Fruit fly (Drosophila melanogaster): ENCODE results near the gene CG4592.
A peak's percentile ranks its signal among the peaks of the same experiment; 100 is the strongest.

CG4592 gene

DNA sequence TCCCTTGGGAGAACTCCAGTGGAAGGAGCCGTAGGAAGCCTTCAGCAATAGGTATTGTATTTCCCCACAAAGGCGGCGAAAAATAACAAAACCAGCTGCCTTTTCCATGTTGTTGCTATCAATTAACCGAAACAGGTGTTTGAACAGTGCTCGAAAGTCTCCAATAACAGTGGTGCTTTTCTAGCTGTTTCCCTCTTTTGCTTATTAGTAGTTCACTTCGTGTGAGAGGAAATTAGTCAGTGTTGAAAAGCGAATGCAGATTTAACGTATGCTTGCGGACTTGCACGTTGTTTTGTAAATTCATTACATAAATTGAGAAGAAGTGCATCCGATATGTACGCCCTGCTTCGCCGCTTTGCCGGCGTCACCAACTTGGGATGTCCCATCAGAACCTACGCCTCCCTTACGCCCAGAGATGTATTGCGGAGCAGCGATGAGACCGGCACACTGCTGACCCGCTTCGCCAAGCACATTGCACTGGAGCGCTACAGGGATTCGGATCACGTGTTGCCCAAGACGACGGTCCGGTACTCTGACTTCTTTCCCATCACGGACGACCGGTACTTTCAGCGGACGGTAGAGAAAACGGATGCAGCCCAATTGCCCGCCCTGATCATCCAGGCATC lies 17.3 kb downstream of the CG4592 start, which contains the start of the genes Datp and CG4619 (continued):
- no peak for TF ChIP-seq bsh (GFP tag; optimal IDR thresholded peaks at IDR 0.05)
- no peak for TF ChIP-seq cg (GFP tag; optimal IDR thresholded peaks at IDR 0.05)
- TF ChIP-seq Oli (tag; optimal IDR thresholded peaks at IDR 0.05), result no peak
- TF ChIP-seq CG2712 (tag; optimal IDR thresholded peaks at IDR 0.05), result peak; percentile 16
- TF ChIP-seq CG16815 (GFP tag; optimal IDR thresholded peaks at IDR 0.05), result no peak
- peak; percentile 31 for TF ChIP-seq CG34376 (GFP tag; optimal IDR thresholded peaks at IDR 0.05)
- peak; percentile 69 for TF ChIP-seq fu2 (GFP tag; optimal IDR thresholded peaks at IDR 0.05)
- peak in 1 of 2 experiments; percentile 87 for TF ChIP-seq crp (GFP tag; optimal IDR thresholded peaks at IDR 0.05)
- no peak for TF ChIP-seq CG12104 (GFP tag; optimal IDR thresholded peaks at IDR 0.05)
- TF ChIP-seq CG6272 (GFP tag; IDR thresholded peaks at IDR 0.05), result no peak
- TF ChIP-seq YL-1 (GFP tag; optimal IDR thresholded peaks at IDR 0.05), result peak; percentile 68
- TF ChIP-seq Ssrp (tag; optimal IDR thresholded peaks at IDR 0.05), result no peak
- peak; percentile 47; the same call in 1 of the 2 replicates for TF ChIP-seq Ptx1 (GFP tag; IDR thresholded peaks at IDR 0.05)
- TF ChIP-seq CG3065 (GFP tag; optimal IDR thresholded peaks at IDR 0.05), result no peak
- no peak for TF ChIP-seq ac (GFP tag; optimal IDR thresholded peaks at IDR 0.05)
- TF ChIP-seq jing (GFP tag; optimal IDR thresholded peaks at IDR 0.05), result no peak
- no peak for TF ChIP-seq gem (tag; optimal IDR thresholded peaks at IDR 0.05)
- no peak for TF ChIP-seq ssp (GFP tag; IDR thresholded peaks at IDR 0.05)
- no peak for TF ChIP-seq Hr39 (optimal IDR thresholded peaks at IDR 0.05)
- peak; percentile 74 for TF ChIP-seq CG1603 (tag; optimal IDR thresholded peaks at IDR 0.05)
- no peak for TF ChIP-seq gsb (GFP tag; IDR thresholded peaks at IDR 0.05)
- no peak for TF ChIP-seq CG14965 (GFP tag; optimal IDR thresholded peaks at IDR 0.05; ENCODE audit: borderline replicate concordance)
- peak; percentile 21 for TF ChIP-seq lbe (GFP tag; optimal IDR thresholded peaks at IDR 0.05)
- TF ChIP-seq p53 (GFP tag; optimal IDR thresholded peaks at IDR 0.05), result no peak
- no peak for TF ChIP-seq slou (GFP tag; optimal IDR thresholded peaks at IDR 0.05)
- peak; percentile 65; the same call in 2 of the 3 replicates for TF ChIP-seq H15 (GFP tag; IDR thresholded peaks at IDR 0.05)
- peak; percentile 49 for TF ChIP-seq da (GFP tag; optimal IDR thresholded peaks at IDR 0.05)
- peak; percentile 32 for TF ChIP-seq CG13624 (GFP tag; optimal IDR thresholded peaks at IDR 0.05)
- TF ChIP-seq CG43689 (GFP tag; IDR thresholded peaks at IDR 0.05), result no peak
- TF ChIP-seq CG11456 (GFP tag; IDR thresholded peaks at IDR 0.05), result peak; percentile 74
- TF ChIP-seq fd3F (GFP tag; optimal IDR thresholded peaks at IDR 0.05), result no peak
- no peak for TF ChIP-seq Abd-B (GFP tag; optimal IDR thresholded peaks at IDR 0.05)
- no peak for TF ChIP-seq ftz-f1 (GFP tag; optimal IDR thresholded peaks at IDR 0.05)
- no peak for TF ChIP-seq CG4282 (GFP tag; optimal IDR thresholded peaks at IDR 0.05)
- TF ChIP-seq danr (GFP tag; IDR thresholded peaks at IDR 0.05), result no peak
- peak; percentile 13 for TF ChIP-seq CG12219 (GFP tag; optimal IDR thresholded peaks at IDR 0.05)
- TF ChIP-seq Chrac-16 (GFP tag; optimal IDR thresholded peaks at IDR 0.05), result peak; percentile 1
- peak; percentile 21; the same call in 1 of the 2 replicates for TF ChIP-seq CG11247 (GFP tag; IDR thresholded peaks at IDR 0.05)
- peak; percentile 52; the same call in 2 of the 3 replicates for TF ChIP-seq zfh1 (GFP tag; IDR thresholded peaks at IDR 0.05)
- no peak for TF ChIP-seq HLHmδ (GFP tag; optimal IDR thresholded peaks at IDR 0.05)
- TF ChIP-seq prd (optimal IDR thresholded peaks at IDR 0.05), result no peak
- peak; percentile 20; the same call in 1 of the 3 replicates for TF ChIP-seq prd (GFP tag; IDR thresholded peaks at IDR 0.05)
- TF ChIP-seq zfh2 (GFP tag; optimal IDR thresholded peaks at IDR 0.05), result peak; percentile 77
- TF ChIP-seq CG6175 (GFP tag; IDR thresholded peaks at IDR 0.05), result no peak
- peak; percentile 63 to 66 for TF ChIP-seq dpn (GFP tag; optimal IDR thresholded peaks at IDR 0.05)
- TF ChIP-seq Hey (tag; optimal IDR thresholded peaks at IDR 0.05), result no peak
- TF ChIP-seq NK7.1 (GFP tag; optimal IDR thresholded peaks at IDR 0.05), result no peak
- TF ChIP-seq Drgx (GFP tag; IDR thresholded peaks at IDR 0.05), result peak; percentile 36; the same call in 1 of the 2 replicates
- TF ChIP-seq fru (optimal IDR thresholded peaks at IDR 0.05), result no peak
- no peak for TF ChIP-seq CG12071 (GFP tag; optimal IDR thresholded peaks at IDR 0.05)
- TF ChIP-seq CG14710 (tag; optimal IDR thresholded peaks at IDR 0.05), result peak; percentile 37
